Fruit fly (Drosophila melanogaster) whole organism, embryonic: ENCODE results near the gene APP-BP1.

ENCODE experiments used
- Abd-B ChIP-seq: fragments of 200-800 bp; sonication (Bioruptor generic); optimal IDR thresholded peaks from 2 replicates; lab custom pipeline; 2018; ENCODE audit warnings: missing biosample characterization, mild to moderate bottlenecking, missing genetic modification characterization, moderate library complexity
- B-H1 ChIP-seq: fragments of 200-800 bp; sonication (Bioruptor generic); IDR thresholded peaks from 3 replicates; pipeline ENCODE4 v1.3.6; 2022; ENCODE audit warnings: missing biosample characterization, missing genetic modification characterization
- Bteb2 ChIP-seq: fragments of 200-800 bp; sonication (Bioruptor generic); optimal IDR thresholded peaks from 2 replicates; lab custom pipeline; 2016; ENCODE audit warnings: missing biosample characterization, missing genetic modification characterization
- CG10267 ChIP-seq: fragments of 200-800 bp; sonication (Bioruptor generic); optimal IDR thresholded peaks from 2 replicates; lab custom pipeline; 2018; ENCODE audit warnings: missing biosample characterization, mild to moderate bottlenecking, missing genetic modification characterization, moderate library complexity
- CG10366 ChIP-seq: fragments of 200-800 bp; sonication (Bioruptor generic); IDR thresholded peaks from 2 replicates; pipeline ENCODE4 v1.3.6; 2022; ENCODE audit warnings: missing biosample characterization, missing genetic modification characterization
- CG10654 ChIP-seq: fragments of 200-800 bp; sonication (Bioruptor generic); optimal IDR thresholded peaks from 2 replicates; lab custom pipeline; 2016; ENCODE audit warnings: missing biosample characterization, missing genetic modification characterization
- CG13775 ChIP-seq: fragments of 200-800 bp; sonication (Bioruptor generic); optimal IDR thresholded peaks from 3 replicates; lab custom pipeline; 2017; ENCODE audit warnings: missing biosample characterization, mild to moderate bottlenecking, missing genetic modification characterization
- CG15011 ChIP-seq: fragments of 200-800 bp; sonication (Bioruptor generic); optimal IDR thresholded peaks from 3 replicates; lab custom pipeline; 2018; ENCODE audit warnings: missing biosample characterization, mild to moderate bottlenecking, missing genetic modification characterization
- CG15073 ChIP-seq: fragments of 200-800 bp; sonication (Bioruptor generic); optimal IDR thresholded peaks from 2 replicates; lab custom pipeline; 2016; ENCODE audit warnings: missing biosample characterization, missing genetic modification characterization
- CG15479 ChIP-seq: fragments of 200-800 bp; sonication (Bioruptor generic); optimal IDR thresholded peaks from 3 replicates; lab custom pipeline; 2019; ENCODE audit warnings: missing biosample characterization, mild to moderate bottlenecking, missing genetic modification characterization, moderate library complexity
- CG1603 ChIP-seq: fragments of 200-800 bp; sonication (Bioruptor generic); optimal IDR thresholded peaks from 2 replicates; lab custom pipeline; 2019; ENCODE audit warnings: missing biosample characterization, mild to moderate bottlenecking, missing genetic modification characterization, moderate library complexity
- CG17186 ChIP-seq: fragments of 200-800 bp; sonication (Bioruptor generic); optimal IDR thresholded peaks from 3 replicates; lab custom pipeline; 2017; ENCODE audit warnings: missing biosample characterization, missing genetic modification reagents, missing genetic modification characterization
- CG1792 ChIP-seq: fragments of 200-800 bp; sonication (Bioruptor generic); optimal IDR thresholded peaks from 2 replicates; lab custom pipeline; 2016; ENCODE audit warnings: missing biosample characterization, missing genetic modification characterization
- CG2678 ChIP-seq: fragments of 200-800 bp; sonication (Bioruptor generic); optimal IDR thresholded peaks from 3 replicates; lab custom pipeline; 2019; ENCODE audit warnings: missing biosample characterization, mild to moderate bottlenecking, missing genetic modification characterization, moderate library complexity
- CG6654 ChIP-seq: fragments of 200-800 bp; sonication (Bioruptor generic); optimal IDR thresholded peaks from 2 replicates; lab custom pipeline; 2017; ENCODE audit warnings: missing biosample characterization, mild to moderate bottlenecking, missing genetic modification characterization
- CG6689 ChIP-seq: fragments of 200-800 bp; sonication (Bioruptor generic); IDR thresholded peaks from 2 replicates; pipeline ENCODE4 v1.3.6; 2022; ENCODE audit warnings: missing biosample characterization, missing genetic modification characterization
- CG6813 ChIP-seq: fragments of 200-800 bp; sonication (Bioruptor generic); optimal IDR thresholded peaks from 2 replicates; lab custom pipeline; 2017; ENCODE audit warnings: missing biosample characterization, missing genetic modification characterization, mild to moderate bottlenecking, moderate library complexity, missing genetic modification reagents
- CG6854 ChIP-seq: fragments of 200-800 bp; sonication (Bioruptor generic); optimal IDR thresholded peaks from 3 replicates; lab custom pipeline; 2017; ENCODE audit warnings: missing biosample characterization, mild to moderate bottlenecking, missing genetic modification characterization
- CG7372 ChIP-seq: fragments of 200-800 bp; sonication (Bioruptor generic); IDR thresholded peaks from 2 replicates; pipeline ENCODE4 v1.3.6; 2022; ENCODE audit warnings: missing biosample characterization, missing genetic modification characterization
- CG7928 ChIP-seq: fragments of 200-800 bp; sonication (Bioruptor generic); optimal IDR thresholded peaks from 2 replicates; lab custom pipeline; 2017; ENCODE audit warnings: missing biosample characterization, mild to moderate bottlenecking, missing genetic modification characterization
- CG9876 ChIP-seq: fragments of 200-800 bp; sonication (Bioruptor generic); optimal IDR thresholded peaks from 2 replicates; lab custom pipeline; 2016; ENCODE audit warnings: missing biosample characterization, missing genetic modification characterization
- D ChIP-seq, 2 experiments: fragments of 200-800 bp in 1 of 2; fragments of >200 bp in 1 of 2; sonication (Bioruptor generic) in 1 of 2; optimal IDR thresholded peaks; 2 replicates in 1 of 2; 3 replicates in 1 of 2; lab custom pipeline; 2017; ENCODE audit warnings: mild to moderate bottlenecking in 1 of 2, missing biosample characterization in 1 of 2, missing genetic modification characterization in 1 of 2, missing genetic modification reagents in 1 of 2
- Dfd ChIP-seq, 2 experiments: fragments of >200 bp; optimal IDR thresholded peaks; 2 replicates each; lab custom pipeline; 2017; ENCODE audit warnings: missing biosample characterization in 2 of 2, missing genetic modification characterization in 2 of 2
- Dip2 ChIP-seq: fragments of 200-800 bp; sonication (Bioruptor generic); IDR thresholded peaks from 2 replicates; pipeline ENCODE4 v1.3.6; 2022; ENCODE audit warnings: missing biosample characterization, missing genetic modification characterization
- Dp ChIP-seq: fragments of 200-800 bp; sonication (Bioruptor generic); optimal IDR thresholded peaks from 2 replicates; lab custom pipeline; 2018; ENCODE audit warnings: missing biosample characterization, mild to moderate bottlenecking, missing genetic modification characterization, moderate library complexity
- Gug ChIP-seq: fragments of 200-800 bp; sonication (Bioruptor generic); IDR thresholded peaks from 4 replicates; pipeline ENCODE4 v1.3.6; 2022; ENCODE audit warnings: missing biosample characterization, missing genetic modification characterization
- Hand ChIP-seq: fragments of 200-800 bp; sonication (Bioruptor generic); optimal IDR thresholded peaks from 2 replicates; lab custom pipeline; 2017; ENCODE audit warnings: mild to moderate bottlenecking, missing biosample characterization, missing genetic modification reagents, missing genetic modification characterization
- Jarid2 ChIP-seq: fragments of 200-800 bp; sonication (Bioruptor generic); optimal IDR thresholded peaks from 3 replicates; lab custom pipeline; 2017; ENCODE audit warnings: mild to moderate bottlenecking, missing biosample characterization, missing genetic modification reagents, missing genetic modification characterization
- Lim3 ChIP-seq: fragments of 200-800 bp; sonication (Bioruptor generic); IDR thresholded peaks from 2 replicates; pipeline ENCODE4 v1.3.6; 2022; ENCODE audit warnings: missing biosample characterization, missing genetic modification characterization
- Ptx1 ChIP-seq: fragments of 200-800 bp; sonication (Bioruptor generic); IDR thresholded peaks from 2 replicates; pipeline ENCODE4 v1.3.6; 2022; ENCODE audit warnings: missing biosample characterization, missing genetic modification characterization
- Usf ChIP-seq: fragments of 200-800 bp; sonication (Bioruptor generic); optimal IDR thresholded peaks from 2 replicates; lab custom pipeline; 2017; ENCODE audit warnings: missing genotype, missing biosample characterization, missing genetic modification characterization
- YL-1 ChIP-seq: fragments of 200-800 bp; sonication (Bioruptor generic); optimal IDR thresholded peaks from 3 replicates; lab custom pipeline; 2017; ENCODE audit warnings: missing biosample characterization, mild to moderate bottlenecking, missing genetic modification characterization
- al ChIP-seq: fragments of 200-800 bp; sonication (Bioruptor generic); IDR thresholded peaks from 2 replicates; pipeline ENCODE4 v1.3.6; 2022; ENCODE audit warnings: missing biosample characterization, missing genetic modification characterization
- dysf ChIP-seq: fragments of 200-800 bp; sonication (Bioruptor generic); IDR thresholded peaks from 3 replicates; pipeline ENCODE4 v1.3.6; 2022; ENCODE audit warnings: missing biosample characterization, missing genetic modification characterization
- fd102C ChIP-seq: fragments of 200-800 bp; sonication (Bioruptor generic); optimal IDR thresholded peaks from 2 replicates; lab custom pipeline; 2018; ENCODE audit warnings: missing biosample characterization, mild to moderate bottlenecking, missing genetic modification characterization, moderate library complexity
- ftz-f1 ChIP-seq: fragments of 200-800 bp; sonication (Bioruptor generic); optimal IDR thresholded peaks from 2 replicates; lab custom pipeline; 2016; ENCODE audit warnings: missing biosample characterization, missing genetic modification characterization
- kay ChIP-seq: fragments of 200-800 bp; sonication (Bioruptor generic); optimal IDR thresholded peaks from 2 replicates; lab custom pipeline; 2016; ENCODE audit warnings: missing biosample characterization, missing genetic modification characterization
- kni ChIP-seq: fragments of 200-800 bp; sonication (Bioruptor generic); optimal IDR thresholded peaks from 3 replicates; lab custom pipeline; 2017; ENCODE audit warnings: mild to moderate bottlenecking, missing biosample characterization, missing genetic modification reagents, missing genetic modification characterization
- lmd ChIP-seq: fragments of 200-800 bp; sonication (Bioruptor generic); IDR thresholded peaks from 2 replicates; pipeline ENCODE4 v1.3.6; 2022; ENCODE audit warnings: missing biosample characterization, missing genetic modification characterization
- nom ChIP-seq: fragments of 200-800 bp; sonication (Bioruptor generic); optimal IDR thresholded peaks from 2 replicates; lab custom pipeline; 2017; ENCODE audit warnings: missing biosample characterization, missing genetic modification characterization, mild to moderate bottlenecking, moderate library complexity, missing genetic modification reagents
- phol ChIP-seq: fragments of 200-800 bp; sonication (Bioruptor generic); optimal IDR thresholded peaks from 3 replicates; lab custom pipeline; 2018; ENCODE audit warnings: missing biosample characterization, mild to moderate bottlenecking, missing genetic modification characterization, moderate library complexity
- salm ChIP-seq: fragments of 200-800 bp; sonication (Bioruptor generic); optimal IDR thresholded peaks from 2 replicates; lab custom pipeline; 2018; ENCODE audit warnings: missing biosample characterization, mild to moderate bottlenecking, missing genetic modification characterization
- scrt ChIP-seq: fragments of 200-800 bp; sonication (Bioruptor generic); optimal IDR thresholded peaks from 2 replicates; lab custom pipeline; 2018; ENCODE audit warnings: missing biosample characterization, mild to moderate bottlenecking, missing genetic modification characterization, moderate library complexity
- sens ChIP-seq: fragments of 200-800 bp; sonication (Bioruptor generic); peaks from one replicate; lab custom pipeline; 2016; ENCODE audit warnings: missing biosample characterization, missing genetic modification characterization
- sima ChIP-seq: fragments of 200-800 bp; sonication (Bioruptor generic); optimal IDR thresholded peaks from 2 replicates; lab custom pipeline; 2016; ENCODE audit warnings: missing biosample characterization, missing genetic modification characterization
- slp2 ChIP-seq: fragments of 200-800 bp; sonication (Bioruptor generic); optimal IDR thresholded peaks from 2 replicates; lab custom pipeline; 2016; ENCODE audit warnings: missing biosample characterization, missing genetic modification characterization
- wek ChIP-seq: fragments of 200-800 bp; sonication (Bioruptor generic); optimal IDR thresholded peaks from 3 replicates; lab custom pipeline; 2018; ENCODE audit warnings: missing biosample characterization, mild to moderate bottlenecking, missing genetic modification characterization, moderate library complexity
- z ChIP-seq: fragments of 200-800 bp; sonication (Bioruptor generic); IDR thresholded peaks from 3 replicates; pipeline ENCODE4 v1.3.6; 2022; ENCODE audit warnings: missing biosample characterization, missing genetic modification characterization
- zfh1 ChIP-seq: fragments of 200-800 bp; sonication (Bioruptor generic); IDR thresholded peaks from 3 replicates; pipeline ENCODE4 v1.3.6; 2022; ENCODE audit warnings: missing biosample characterization, missing genetic modification characterization

The APP-BP1 gene

dm6 chr3L:11097982-11098663, at the start of gene APP-BP1, which contains the start of gene Irbp18 (continued):
- TF ChIP-seq D (optimal IDR thresholded peaks at IDR 0.05; lab: Kevin White, UChicago): no peak
- peak; percentile 92 for TF ChIP-seq D (GFP tag; optimal IDR thresholded peaks at IDR 0.05; lab: Kevin White, UChicago)
- peak; percentile 87 for TF ChIP-seq CG17186 (GFP tag; lab: Kevin White, UChicago)
- TF ChIP-seq YL-1: peak; percentile 88
- peak; percentile 47; the same call in 1 of the 2 replicates for TF ChIP-seq Lim3 (GFP tag; lab: Robert Waterston, UW)
- TF ChIP-seq scrt: peak; percentile 91
- TF ChIP-seq slp2: peak; percentile 95
- peak; percentile 76 for TF ChIP-seq Jarid2
- TF ChIP-seq salm: peak; percentile 78
- peak; percentile 84 for TF ChIP-seq zfh1 (GFP tag; lab: Robert Waterston, UW)
- TF ChIP-seq CG10654 (GFP tag; lab: Kevin White, UChicago): peak; percentile 93
- peak; percentile 83 for TF ChIP-seq CG6813 (GFP tag; lab: Kevin White, UChicago)
- peak; percentile 84 for TF ChIP-seq CG7372 (GFP tag; lab: Robert Waterston, UW)
- peak; percentile 94 for TF ChIP-seq Bteb2
- TF ChIP-seq CG7928 (GFP tag; lab: Kevin White, UChicago): peak; percentile 69
- peak; percentile 93 for TF ChIP-seq phol (tag; lab: Kevin White, UChicago)
- TF ChIP-seq sens (GFP tag; lab: Kevin White, UChicago): peak; percentile 99
- peak; percentile 95 for TF ChIP-seq CG2678 (tag; lab: Kevin White, UChicago)
- peak; percentile 45 for TF ChIP-seq CG15073 (GFP tag; lab: Kevin White, UChicago)
- peak; percentile 32 for TF ChIP-seq Dp (GFP tag; lab: Kevin White, UChicago)
- TF ChIP-seq CG13775: peak; percentile 96
- TF ChIP-seq Abd-B: peak; percentile 94
- peak; percentile 84 for TF ChIP-seq Gug (GFP tag; lab: Robert Waterston, UW)
- peak; percentile 84 for TF ChIP-seq CG10366 (GFP tag; lab: Robert Waterston, UW)
- TF ChIP-seq CG6854 (GFP tag; lab: Kevin White, UChicago): peak; percentile 87
- TF ChIP-seq sima (GFP tag; lab: Kevin White, UChicago): peak; percentile 41
- peak; percentile 70 for TF ChIP-seq wek
- peak; percentile 16 for TF ChIP-seq ftz-f1
- TF ChIP-seq lmd (GFP tag; lab: Robert Waterston, UW): peak; percentile 86
- peak; percentile 84 for TF ChIP-seq CG9876
- peak; percentile 84 for TF ChIP-seq Hand (GFP tag; lab: Kevin White, UChicago)
- TF ChIP-seq fd102C (GFP tag; lab: Kevin White, UChicago): peak; percentile 76
- peak; percentile 91 for TF ChIP-seq CG6689 (GFP tag; lab: Robert Waterston, UW)
- peak; percentile 76 for TF ChIP-seq CG6654
- TF ChIP-seq Ptx1 (GFP tag; lab: Robert Waterston, UW): peak; percentile 90
- peak; percentile 86 for TF ChIP-seq Usf
- peak; percentile 88 for TF ChIP-seq CG1603 (tag; lab: Kevin White, UChicago)
- peak; percentile 93 for TF ChIP-seq kay (GFP tag; lab: Kevin White, UChicago)
- TF ChIP-seq CG1792: peak; percentile 91
- peak; percentile 76 for TF ChIP-seq nom
- peak; percentile 91 for TF ChIP-seq CG15011
- peak; percentile 73 for TF ChIP-seq CG15479 (GFP tag; lab: Kevin White, UChicago)
- TF ChIP-seq Dfd (GFP tag; optimal IDR thresholded peaks at IDR 0.05; lab: Kevin White, UChicago): no peak
- 0 out of 3 replicates have a peak, but pooled peaks have one; percentile 27 for TF ChIP-seq z
- TF ChIP-seq B-H1: peak; percentile 81
- TF ChIP-seq dysf: peak; percentile 88
- TF ChIP-seq CG10267 (tag; lab: Kevin White, UChicago): peak; percentile 98
- peak; percentile 78 for TF ChIP-seq kni (GFP tag; lab: Kevin White, UChicago)
- TF ChIP-seq Dip2 (GFP tag; lab: Robert Waterston, UW): no peak
- TF ChIP-seq al (GFP tag; lab: Robert Waterston, UW): peak; percentile 89
